Worm (Caenorhabditis elegans) whole organism, L3 larva: Measurements from ENCODE around the gene ifd-2.

Source experiments
- ceh-16 ChIP-seq: sonication (generic microtip); optimal IDR thresholded peaks from 2 replicates; lab custom pipeline; 2017; ENCODE audit warnings: missing biosample characterization, missing genetic modification characterization
- ceh-28 ChIP-seq: fragments of 150-350 bp; optimal IDR thresholded peaks from 2 replicates; lab custom pipeline; 2014; ENCODE audit warnings: missing biosample characterization, missing genetic modification reagents, missing genetic modification characterization
- ceh-82 ChIP-seq: fragments of 150-350 bp; optimal IDR thresholded peaks from 2 replicates; lab custom pipeline; 2014; ENCODE audit warnings: missing biosample characterization, missing genetic modification characterization
- ceh-9 ChIP-seq: sonication (generic microtip); optimal IDR thresholded peaks from 2 replicates; lab custom pipeline; 2018; ENCODE audit warnings: missing biosample characterization, missing genetic modification characterization
- elt-1 ChIP-seq: fragments of 150-350 bp; optimal IDR thresholded peaks from 2 replicates; lab custom pipeline; 2014; ENCODE audit warnings: missing biosample characterization, missing genetic modification characterization
- elt-2 ChIP-seq: sonication (generic microtip); optimal IDR thresholded peaks from 2 replicates; lab custom pipeline; 2016; ENCODE audit warnings: missing genetic modification reagents, mild to moderate bottlenecking, missing genetic modification characterization, missing compliant biosample characterization
- elt-3 ChIP-seq, 3 experiments: fragments of 150-350 bp in 1 of 3; sonication (generic microtip) in 2 of 3; optimal IDR thresholded peaks; 2 replicates in 2 of 3; 4 replicates in 1 of 3; lab custom pipeline; 2014 to 2017; ENCODE audit warnings: missing biosample characterization in 3 of 3, missing genetic modification characterization in 3 of 3
- fkh-10 ChIP-seq: sonication (generic microtip); optimal IDR thresholded peaks from 2 replicates; lab custom pipeline; 2017; ENCODE audit warnings: missing biosample characterization, missing genetic modification reagents, missing genetic modification characterization
- fkh-2 ChIP-seq: fragments of 150-350 bp; optimal IDR thresholded peaks from 2 replicates; lab custom pipeline; 2014; ENCODE audit warnings: missing biosample characterization, missing genetic modification reagents, missing genetic modification characterization
- hmg-11 ChIP-seq: sonication (generic microtip); optimal IDR thresholded peaks from 2 replicates; lab custom pipeline; 2016; ENCODE audit warnings: missing genetic modification characterization, missing compliant biosample characterization
- jun-1 ChIP-seq: fragments of 150-350 bp; optimal IDR thresholded peaks from 2 replicates; lab custom pipeline; 2014; ENCODE audit warnings: missing biosample characterization, missing genetic modification reagents, missing genetic modification characterization
- lin-15B ChIP-seq: fragments of 150-350 bp; optimal IDR thresholded peaks from 2 replicates; lab custom pipeline; 2014; ENCODE audit warnings: missing biosample characterization, missing genetic modification characterization
- lsy-12 ChIP-seq: sonication (generic microtip); optimal IDR thresholded peaks from 2 replicates; lab custom pipeline; 2016; ENCODE audit warnings: mild to moderate bottlenecking, missing genetic modification characterization, missing compliant biosample characterization
- mdl-1 ChIP-seq: fragments of 150-350 bp; optimal IDR thresholded peaks from 2 replicates; lab custom pipeline; 2014; ENCODE audit warnings: missing biosample characterization, missing genetic modification characterization
- mml-1 ChIP-seq: fragments of 150-350 bp; sonication (generic microtip); optimal IDR thresholded peaks from 3 replicates; lab custom pipeline; 2014; ENCODE audit warnings: missing biosample characterization, missing genetic modification characterization
- nhr-11 ChIP-seq: fragments of 150-350 bp; optimal IDR thresholded peaks from 2 replicates; lab custom pipeline; 2014; ENCODE audit warnings: missing biosample characterization, missing genetic modification characterization
- nhr-12 ChIP-seq: fragments of 150-350 bp; optimal IDR thresholded peaks from 2 replicates; lab custom pipeline; 2014; ENCODE audit warnings: missing biosample characterization, missing genetic modification characterization
- nhr-23 ChIP-seq: fragments of 150-350 bp; optimal IDR thresholded peaks from 2 replicates; lab custom pipeline; 2014; ENCODE audit warnings: missing biosample characterization, missing genetic modification reagents, missing genetic modification characterization
- nhr-25 ChIP-seq: sonication (generic microtip); optimal IDR thresholded peaks from 2 replicates; lab custom pipeline; 2017; ENCODE audit warnings: missing biosample characterization, missing genetic modification characterization
- nhr-28 ChIP-seq: fragments of 150-350 bp; optimal IDR thresholded peaks from 2 replicates; lab custom pipeline; 2014; ENCODE audit warnings: missing biosample characterization, missing genetic modification characterization
- nhr-43 ChIP-seq: sonication (generic microtip); optimal IDR thresholded peaks from 2 replicates; lab custom pipeline; 2016; ENCODE audit warnings: mild to moderate bottlenecking, missing genetic modification characterization, missing compliant biosample characterization; ENCODE audit not compliant: poor library complexity, severe bottlenecking
- nhr-76 ChIP-seq: fragments of 150-350 bp; sonication (generic microtip); optimal IDR thresholded peaks from 5 replicates; lab custom pipeline; 2014; ENCODE audit warnings: missing biosample characterization, missing genetic modification characterization
- nhr-77 ChIP-seq: fragments of 150-350 bp; optimal IDR thresholded peaks from 2 replicates; lab custom pipeline; 2014; ENCODE audit warnings: missing biosample characterization, missing genetic modification characterization
- pha-4 ChIP-seq: fragments of 150-350 bp; optimal IDR thresholded peaks from 2 replicates; lab custom pipeline; 2014; ENCODE audit warnings: missing biosample characterization, missing genetic modification reagents, missing genetic modification characterization
- sea-2 ChIP-seq: fragments of 150-350 bp; sonication (generic microtip); optimal IDR thresholded peaks from 4 replicates; lab custom pipeline; 2014; ENCODE audit warnings: missing biosample characterization, missing genetic modification reagents, missing genetic modification characterization
- skn-1 ChIP-seq: fragments of 150-350 bp; optimal IDR thresholded peaks from 2 replicates; lab custom pipeline; 2014; ENCODE audit warnings: missing biosample characterization, missing genetic modification characterization
- tbx-2 ChIP-seq: sonication (generic microtip); optimal IDR thresholded peaks from 2 replicates; lab custom pipeline; 2016; ENCODE audit warnings: mild to moderate bottlenecking, missing genetic modification characterization, missing compliant biosample characterization
- unc-39 ChIP-seq: sonication (generic microtip); optimal IDR thresholded peaks from 4 replicates; lab custom pipeline; 2017; ENCODE audit warnings: missing biosample characterization, missing genetic modification characterization
- unc-62 ChIP-seq: fragments of 150-350 bp; sonication (generic microtip); optimal IDR thresholded peaks from 4 replicates; lab custom pipeline; 2014; ENCODE audit warnings: missing biosample characterization, missing genetic modification reagents, missing genetic modification characterization
- zag-1 ChIP-seq: fragments of 150-350 bp; optimal IDR thresholded peaks from 2 replicates; lab custom pipeline; 2014; ENCODE audit warnings: missing biosample characterization, missing genetic modification characterization
- ztf-11 ChIP-seq: fragments of 150-350 bp; optimal IDR thresholded peaks from 2 replicates; lab custom pipeline; 2014; ENCODE audit warnings: missing biosample characterization, missing genetic modification characterization
- ztf-4 ChIP-seq: fragments of 150-350 bp; optimal IDR thresholded peaks from 2 replicates; lab custom pipeline; 2014; ENCODE audit warnings: missing biosample characterization, missing genetic modification characterization

The ifd-2 gene

ce11 chrX:806515-806914 lies 9.2 kb downstream of the ifd-2 start (continued):
- TF ChIP-seq sea-2 (GFP tag; lab: Kevin White, UChicago) (no peak), elt-1 (peak; percentile 74), mdl-1 (tag; lab: Kevin White, UChicago) (peak; percentile 80), nhr-25 (tag; lab: Kevin White, UChicago) (peak; percentile 97)

DNA sequence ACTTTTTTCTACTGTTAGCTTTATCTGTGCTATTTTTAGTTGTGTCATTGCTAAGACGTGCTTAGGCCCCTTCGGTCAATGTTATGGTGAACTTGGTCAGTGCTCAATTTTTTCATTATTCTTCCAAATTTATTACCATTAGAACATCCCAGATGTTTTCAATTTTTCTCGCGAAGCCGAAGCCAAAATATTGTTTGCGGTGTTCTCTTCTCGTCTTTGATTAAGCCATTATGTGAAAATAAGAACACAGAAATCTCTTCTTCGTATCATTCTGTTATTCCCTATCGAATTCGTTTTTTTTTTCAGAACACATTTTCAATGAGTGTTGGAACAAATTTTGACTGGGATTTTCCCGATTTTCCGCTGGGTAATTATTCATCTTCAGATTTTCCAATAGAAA lies 13.3 kb downstream of the ifd-2 start, which contains the start of gene gtr-1:
Gene gtr-1 (plus strand): TSS at position 301 of the 400 bp plus-strand sequence.
- TF ChIP-seq jun-1 = no peak
- TF ChIP-seq unc-39 (tag; lab: Kevin White, UChicago) = no peak

ce11 chrX:790593-790992 lies 25.1 kb downstream of the ifd-2 start:
- no peak for TF ChIP-seq ztf-11
- TF ChIP-seq nhr-28 (tag; lab: Kevin White, UChicago) = no peak
- TF ChIP-seq hmg-11 (tag; lab: Kevin White, UChicago) = no peak
- peak; percentile 30 for TF ChIP-seq pha-4 (tag; lab: Kevin White, UChicago)

ce11 chrX:789848-790247 lies 25.9 kb downstream of the ifd-2 start:
- no peak for TF ChIP-seq ceh-9 (tag; lab: Kevin White, UChicago)
- TF ChIP-seq nhr-76 = no peak
- TF ChIP-seq ztf-11 = no peak
- TF ChIP-seq tbx-2 = no peak
- no peak for TF ChIP-seq elt-2 (tag; lab: Kevin White, UChicago)

DNA sequence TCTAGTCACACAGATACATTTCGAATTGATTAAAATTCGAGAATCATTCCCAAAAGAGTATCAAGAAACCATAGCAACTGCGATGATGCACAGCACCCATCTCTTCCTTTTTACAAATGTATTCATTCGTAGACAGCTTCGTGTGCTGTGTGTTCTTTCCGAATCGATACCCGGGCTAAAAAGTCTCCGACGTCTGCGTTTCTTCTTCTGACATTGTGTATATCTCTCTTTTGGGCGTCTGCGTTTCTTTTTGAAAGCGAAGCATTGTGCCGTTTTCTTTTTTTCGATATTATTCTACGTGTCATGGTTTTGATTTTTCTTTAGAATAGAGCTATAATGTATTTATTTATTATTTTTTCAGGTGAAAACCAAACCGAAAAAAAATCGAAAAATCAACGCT lies 27.7 kb downstream of the ifd-2 start, which contains the start of gene attf-5:
Gene attf-5 (plus strand): TSS at position 362 of the 400 bp plus-strand sequence.
- peak; percentile 78 for TF ChIP-seq ceh-28 (tag; lab: Kevin White, UChicago)
- no peak for TF ChIP-seq ztf-4 (tag; lab: Kevin White, UChicago)
- peak; percentile 42 for TF ChIP-seq hmg-11 (tag; lab: Kevin White, UChicago)
- peak; percentile 22 for TF ChIP-seq nhr-23 (tag; lab: Kevin White, UChicago)
- TF ChIP-seq nhr-28 (tag; lab: Kevin White, UChicago) = no peak
- peak; percentile 53 for TF ChIP-seq pha-4 (tag; lab: Kevin White, UChicago)
- no peak for TF ChIP-seq unc-62

- peak; percentile 23 for TF ChIP-seq nhr-23 (tag; lab: Kevin White, UChicago)
- TF ChIP-seq zag-1 = no peak
- TF ChIP-seq sea-2 (GFP tag; lab: Kevin White, UChicago) = no peak
- peak; percentile 17 for TF ChIP-seq nhr-43 (tag; lab: Kevin White, UChicago)
- TF ChIP-seq nhr-77 = peak; percentile 11
- peak; percentile 43 for TF ChIP-seq ceh-28 (tag; lab: Kevin White, UChicago)
- TF ChIP-seq tbx-2 = peak; percentile 19
Measured at ce11 chrX:785368-785767, 30.4 kb downstream of the ifd-2 start.

ce11 chrX:784853-785252 lies 30.9 kb downstream of the ifd-2 start, which contains the start of gene T04G9.6:
Gene T04G9.6 (minus strand): TSS chrX:784953.
- TF ChIP-seq elt-3 (tag; optimal IDR thresholded peaks at IDR 0.05; lab: Kevin White, UChicago) = no peak
- no peak for TF ChIP-seq skn-1 (tag; lab: Kevin White, UChicago)
- TF ChIP-seq nhr-76 = no peak
- TF ChIP-seq nhr-43 (tag; lab: Kevin White, UChicago) = no peak
- no peak for TF ChIP-seq fkh-2 (tag; lab: Kevin White, UChicago)

DNA sequence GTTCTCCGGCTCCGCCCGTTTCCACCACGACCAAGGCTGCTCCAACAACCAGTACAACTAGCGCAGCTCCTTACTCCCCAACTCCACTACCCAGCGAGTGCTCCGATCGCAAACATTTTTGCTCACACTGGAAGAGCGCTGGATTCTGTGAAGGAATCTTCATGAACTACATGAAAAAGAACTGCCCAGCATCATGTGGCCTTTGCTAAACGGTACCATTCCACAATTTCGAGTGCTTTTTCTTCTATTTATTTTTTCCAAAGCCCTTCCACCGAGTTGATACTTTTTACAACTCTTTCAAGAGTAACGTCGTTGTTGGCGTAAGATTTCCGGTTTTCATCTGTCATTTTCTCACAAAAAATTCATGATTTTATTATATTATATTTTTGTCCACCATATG lies 35.7 kb downstream of the ifd-2 start:
- no peak for TF ChIP-seq ceh-16 (tag; lab: Kevin White, UChicago)

ce11 chrX:779259-779658 lies 36.5 kb downstream of the ifd-2 start:
- TF ChIP-seq nhr-11 (tag; lab: Kevin White, UChicago) (no peak), fkh-10 (no peak), ceh-82 (no peak), tbx-2 (no peak), hmg-11 (tag; lab: Kevin White, UChicago) (no peak), jun-1 (no peak), nhr-28 (tag; lab: Kevin White, UChicago) (no peak), nhr-12 (tag; lab: Kevin White, UChicago) (no peak), mml-1 (no peak), lsy-12 (tag; lab: Kevin White, UChicago) (no peak), lin-15B (tag; lab: Kevin White, UChicago) (no peak), ztf-4 (tag; lab: Kevin White, UChicago) (no peak)
- TF ChIP-seq, all 47 proteins: peak for 0
